Worm (Caenorhabditis elegans): ENCODE measurements around the gene tnt-3.

DNA sequence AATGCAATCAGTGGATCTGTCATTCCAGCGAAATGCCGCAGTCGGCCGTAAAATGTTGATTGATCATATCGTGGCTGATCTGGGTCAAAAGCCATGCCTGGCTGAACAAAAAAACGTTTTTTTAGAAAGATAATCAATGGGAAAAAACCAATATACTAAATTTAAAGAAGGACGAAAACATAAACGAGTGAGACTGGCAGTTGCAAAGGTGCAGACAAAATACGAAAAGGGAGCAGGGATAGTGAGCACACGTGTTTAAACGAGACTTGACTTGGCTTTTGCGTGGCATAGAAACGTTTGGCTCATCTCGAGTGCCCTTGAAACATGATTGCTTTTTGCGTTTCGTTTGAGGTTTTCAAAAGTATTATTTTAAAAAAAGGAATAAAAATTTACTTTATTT, 13.3 kb upstream of the tnt-3 start, which contains the start of gene sfxn-2:
- TF ChIP-seq hmg-4 (GFP tag; optimal IDR thresholded peaks at IDR 0.05): no peak
- no peak for TF ChIP-seq ama-1 (optimal IDR thresholded peaks at IDR 0.05)
- TF ChIP-seq ceh-36 (tag; optimal IDR thresholded peaks at IDR 0.05): no peak
- no peak for TF ChIP-seq flt-1 (GFP tag; IDR thresholded peaks at IDR 0.05)
- no peak for TF ChIP-seq tbx-37 (GFP tag; conservative IDR thresholded peaks at IDR 0.05)
- TF ChIP-seq scrt-1 (GFP tag; IDR thresholded peaks at IDR 0.05): no peak
- TF ChIP-seq B0310.2 (tag; optimal IDR thresholded peaks at IDR 0.05): no peak
- TF ChIP-seq tra-4 (tag; optimal IDR thresholded peaks at IDR 0.05): no peak
- TF ChIP-seq ceh-13 (GFP tag; optimal IDR thresholded peaks at IDR 0.05): no peak
- TF ChIP-seq tbx-11 (GFP tag; IDR thresholded peaks at IDR 0.05): no peak
- no peak for TF ChIP-seq pes-1 (GFP tag; IDR thresholded peaks at IDR 0.05)
- TF ChIP-seq hnd-1 (tag; optimal IDR thresholded peaks at IDR 0.05): no peak
- no peak for TF ChIP-seq aly-1 (tag; optimal IDR thresholded peaks at IDR 0.05)
- no peak for TF ChIP-seq ets-7 (tag; optimal IDR thresholded peaks at IDR 0.05)

Measured in whole organism, early embryonic.